Worm (Caenorhabditis elegans): ENCODE data around the gene T20B12.7.

- TF ChIP-seq hmg-11 (tag; optimal IDR thresholded peaks at IDR 0.05) (no peak), R02D3.7 (tag; optimal IDR thresholded peaks at IDR 0.05) (no peak), nhr-28 (tag; optimal IDR thresholded peaks at IDR 0.05) (no peak), elt-1 (tag; optimal IDR thresholded peaks at IDR 0.05) (no peak), sea-2 (GFP tag; optimal IDR thresholded peaks at IDR 0.05) (no peak), elt-2 (tag; optimal IDR thresholded peaks at IDR 0.05) (no peak), zag-1 (tag; optimal IDR thresholded peaks at IDR 0.05) (no peak), eor-1 (tag; optimal IDR thresholded peaks at IDR 0.05) (no peak), nhr-77 (tag; optimal IDR thresholded peaks at IDR 0.05) (no peak), ztf-11 (tag; optimal IDR thresholded peaks at IDR 0.05) (no peak), mdl-1 (tag; optimal IDR thresholded peaks at IDR 0.05) (no peak)
Measured at ce11 chrIII:7358627-7359026, 20.2 kb downstream of the T20B12.7 start.
